Worm (Caenorhabditis elegans): ENCODE measurements around the gene pph-1.
A peak's percentile ranks its signal among the peaks of the same experiment; 100 is the strongest.

Gene pph-1

ce11 chrV:10719833-10720170 lies 17.5 kb downstream of the pph-1 start:
- TF ChIP-seq cebp-1 (GFP tag; IDR thresholded peaks at IDR 0.05) (no peak), cebp-1 (tag; optimal IDR thresholded peaks at IDR 0.05) (peak; percentile 82), pbrm-1 (GFP tag; IDR thresholded peaks at IDR 0.05) (0 out of 2 replicates have a peak, but pooled peaks have one; percentile 30), B0261.1 (tag; optimal IDR thresholded peaks at IDR 0.05) (no peak), unc-62 (GFP tag; optimal IDR thresholded peaks at IDR 0.05) (peak; percentile 40), dpl-1 (GFP tag; optimal IDR thresholded peaks at IDR 0.05) (no peak), akir-1 (GFP tag; optimal IDR thresholded peaks at IDR 0.05) (peak; percentile 8), ztf-18 (tag; optimal IDR thresholded peaks at IDR 0.05) (no peak), nhr-80 (tag; optimal IDR thresholded peaks at IDR 0.05) (peak; percentile 74), Y95B8A.8 (GFP tag; IDR thresholded peaks at IDR 0.05) (0 out of 2 replicates have a peak, but pooled peaks have one; percentile 7), K11D2.4 (GFP tag; IDR thresholded peaks at IDR 0.05) (0 out of 2 replicates have a peak, but pooled peaks have one; percentile 51), rcor-1 (GFP tag; IDR thresholded peaks at IDR 0.05) (0 out of 2 replicates have a peak, but pooled peaks have one; percentile 3), sdz-38 (tag; optimal IDR thresholded peaks at IDR 0.05) (no peak), snpc-4 (GFP tag; optimal IDR thresholded peaks at IDR 0.05) (no peak), snpc-4 (tag; optimal IDR thresholded peaks at IDR 0.05) (peak in 2 of 4 experiments; percentile 9 to 18), D2030.7 (GFP tag; IDR thresholded peaks at IDR 0.05) (no peak), ceh-27 (GFP tag; optimal IDR thresholded peaks at IDR 0.05) (peak; percentile 44), lin-40 (tag; optimal IDR thresholded peaks at IDR 0.05) (peak; percentile 24), nfya-1 (tag; optimal IDR thresholded peaks at IDR 0.05; ENCODE audit: borderline replicate concordance, insufficient read depth) (no peak), nhr-90 (tag; optimal IDR thresholded peaks at IDR 0.05) (no peak), nfyb-1 (GFP tag; IDR thresholded peaks at IDR 0.05) (no peak), ekl-4 (GFP tag; IDR thresholded peaks at IDR 0.05) (peak; percentile 48; the same call in 1 of the 2 replicates), ztf-3 (GFP tag; optimal IDR thresholded peaks at IDR 0.05) (no peak), attf-5 (GFP tag; optimal IDR thresholded peaks at IDR 0.05) (peak; percentile 49), attf-3 (GFP tag; conservative IDR thresholded peaks at IDR 0.05) (no peak), ztf-25 (GFP tag; IDR thresholded peaks at IDR 0.05) (no peak), ceh-40 (GFP tag; IDR thresholded peaks at IDR 0.05) (no peak), hmg-1.2 (GFP tag; IDR thresholded peaks at IDR 0.05) (peak; percentile 47; the same call in 1 of the 2 replicates), egrh-3 (GFP tag; IDR thresholded peaks at IDR 0.05) (no peak), attf-6 (GFP tag; IDR thresholded peaks at IDR 0.05) (no peak), gei-17 (GFP tag; optimal IDR thresholded peaks at IDR 0.05) (no peak), nhr-179 (tag; optimal IDR thresholded peaks at IDR 0.05) (no peak), lir-1 (GFP tag; conservative IDR thresholded peaks at IDR 0.05) (peak; percentile 73)

- no peak for TF ChIP-seq nhr-120 (GFP tag; IDR thresholded peaks at IDR 0.05)
- TF ChIP-seq hlh-26 (GFP tag; conservative IDR thresholded peaks at IDR 0.05), result no peak
- TF ChIP-seq tbp1 (GFP tag; optimal IDR thresholded peaks at IDR 0.05), result no peak
- no peak for TF ChIP-seq egrh-3 (GFP tag; IDR thresholded peaks at IDR 0.05)
- TF ChIP-seq madf-10 (tag; optimal IDR thresholded peaks at IDR 0.05), result no peak
- no peak for TF ChIP-seq madf-6 (GFP tag; IDR thresholded peaks at IDR 0.05)
- no peak for TF ChIP-seq somi-1 (GFP tag; optimal IDR thresholded peaks at IDR 0.05)
- TF ChIP-seq egl-18 (GFP tag; IDR thresholded peaks at IDR 0.05), result no peak
- no peak for TF ChIP-seq zim-3 (tag; optimal IDR thresholded peaks at IDR 0.05)
- no peak for TF ChIP-seq ets-4 (GFP tag; optimal IDR thresholded peaks at IDR 0.05)
- TF ChIP-seq T07F8.4 (tag; optimal IDR thresholded peaks at IDR 0.05), result no peak
- TF ChIP-seq Y56A3A.18 (GFP tag; IDR thresholded peaks at IDR 0.05), result no peak
- TF ChIP-seq dox-1 (GFP tag; IDR thresholded peaks at IDR 0.05), result no peak
- TF ChIP-seq nfya-1 (tag; optimal IDR thresholded peaks at IDR 0.05; ENCODE audit: borderline replicate concordance, insufficient read depth), result no peak
- TF ChIP-seq cebp-1 (GFP tag; IDR thresholded peaks at IDR 0.05), result no peak
- no peak for TF ChIP-seq cebp-1 (tag; optimal IDR thresholded peaks at IDR 0.05)
- no peak for TF ChIP-seq dpl-1 (GFP tag; optimal IDR thresholded peaks at IDR 0.05)
- TF ChIP-seq efl-1 (GFP tag; optimal IDR thresholded peaks at IDR 0.05), result no peak
- TF ChIP-seq mcd-1 (GFP tag; IDR thresholded peaks at IDR 0.05), result no peak
These were observed 18.0 kb downstream of the pph-1 start for ce11 chrV:10720303-10720847.
